Fruit fly (Drosophila melanogaster): ENCODE results near the gene CG31370.

Gene CG31370

dm6 chr3R:25258628-25259240 is 43.5 kb upstream of the CG31370 start, which contains the start of gene CG11857 (continued):
- TF ChIP-seq Doc3 (GFP tag; IDR thresholded peaks at IDR 0.05; ENCODE audit: partially characterized antibody), result peak; percentile 100
- peak; percentile 98 for TF ChIP-seq CG6175 (GFP tag; IDR thresholded peaks at IDR 0.05)
- peak; percentile 97 for TF ChIP-seq CHES-1-like (GFP tag; optimal IDR thresholded peaks at IDR 0.05)
- TF ChIP-seq CG2199 (GFP tag; IDR thresholded peaks at IDR 0.05), result peak; percentile 99
- TF ChIP-seq Sin3A (optimal IDR thresholded peaks at IDR 0.05), result peak; percentile 47
- peak; percentile 96 for TF ChIP-seq CrebB (tag; optimal IDR thresholded peaks at IDR 0.05)
- TF ChIP-seq CG7372 (GFP tag; IDR thresholded peaks at IDR 0.05), result peak; percentile 99
- peak; percentile 99 for TF ChIP-seq ci (GFP tag; IDR thresholded peaks at IDR 0.05)
- TF ChIP-seq Abd-B (GFP tag; optimal IDR thresholded peaks at IDR 0.05), result peak; percentile 99
- TF ChIP-seq luna (GFP tag; optimal IDR thresholded peaks at IDR 0.05), result peak; percentile 91
- peak; percentile 92 for TF ChIP-seq Lhr (GFP tag; optimal IDR thresholded peaks at IDR 0.05)
- TF ChIP-seq salm (tag; optimal IDR thresholded peaks at IDR 0.05), result peak; percentile 88
- peak; percentile 99 for TF ChIP-seq zen2 (GFP tag; IDR thresholded peaks at IDR 0.05; ENCODE audit: partially characterized antibody)
- TF ChIP-seq Atf-2 (GFP tag; optimal IDR thresholded peaks at IDR 0.05), result peak; percentile 97
- TF ChIP-seq ttk (GFP tag; IDR thresholded peaks at IDR 0.05), result peak; percentile 99
- no peak for TF ChIP-seq prd (optimal IDR thresholded peaks at IDR 0.05)
- TF ChIP-seq prd (GFP tag; IDR thresholded peaks at IDR 0.05), result peak; percentile 100
- peak; percentile 99 for TF ChIP-seq CG32772 (GFP tag; IDR thresholded peaks at IDR 0.05)
- peak; percentile 98 for TF ChIP-seq amos (GFP tag; IDR thresholded peaks at IDR 0.05; ENCODE audit: partially characterized antibody)
- TF ChIP-seq CG4730 (GFP tag; IDR thresholded peaks at IDR 0.05), result peak; percentile 99
- peak; percentile 66 for TF ChIP-seq CG9797 (GFP tag; optimal IDR thresholded peaks at IDR 0.05)
- TF ChIP-seq p53 (GFP tag; optimal IDR thresholded peaks at IDR 0.05), result peak; percentile 93
- TF ChIP-seq ato (GFP tag; IDR thresholded peaks at IDR 0.05; ENCODE audit: partially characterized antibody), result peak; percentile 96
- TF ChIP-seq zen (tag; optimal IDR thresholded peaks at IDR 0.05), result peak; percentile 99
- TF ChIP-seq cas (GFP tag; IDR thresholded peaks at IDR 0.05), result peak; percentile 98
- TF ChIP-seq CG12299 (tag; optimal IDR thresholded peaks at IDR 0.05), result peak; percentile 95
- no peak for TF ChIP-seq lov (optimal IDR thresholded peaks at IDR 0.05)
- TF ChIP-seq lov (GFP tag; IDR thresholded peaks at IDR 0.05), result peak; percentile 98
- TF ChIP-seq wdn (GFP tag; IDR thresholded peaks at IDR 0.05), result peak; percentile 97
- peak; percentile 99 for TF ChIP-seq Chrac-16 (GFP tag; optimal IDR thresholded peaks at IDR 0.05)
- peak; percentile 99 for TF ChIP-seq HLH4C (GFP tag; IDR thresholded peaks at IDR 0.05; ENCODE audit: partially characterized antibody)
- peak; percentile 95 for TF ChIP-seq CG3838 (GFP tag; optimal IDR thresholded peaks at IDR 0.05)
- peak; percentile 96 for TF ChIP-seq CG3281 (GFP tag; optimal IDR thresholded peaks at IDR 0.05)
- TF ChIP-seq CG9817 (tag; optimal IDR thresholded peaks at IDR 0.05), result peak; percentile 99
- TF ChIP-seq CG32532 (GFP tag; IDR thresholded peaks at IDR 0.05), result peak; percentile 99
- TF ChIP-seq fru (optimal IDR thresholded peaks at IDR 0.05), result no peak
- TF ChIP-seq zfh1 (GFP tag; IDR thresholded peaks at IDR 0.05), result peak; percentile 99
- peak; percentile 94 for TF ChIP-seq CG2116 (GFP tag; optimal IDR thresholded peaks at IDR 0.05)
- TF ChIP-seq lilli (GFP tag; optimal IDR thresholded peaks at IDR 0.05), result peak; percentile 99
- TF ChIP-seq lmd (GFP tag; IDR thresholded peaks at IDR 0.05), result peak; percentile 99
- TF ChIP-seq otp (GFP tag; IDR thresholded peaks at IDR 0.05), result peak; percentile 97
- peak; percentile 98 for TF ChIP-seq Max (GFP tag; optimal IDR thresholded peaks at IDR 0.05)
- TF ChIP-seq sr (GFP tag; IDR thresholded peaks at IDR 0.05), result peak; percentile 87; the same call in 2 of the 3 replicates
- peak; percentile 98 for TF ChIP-seq C15 (GFP tag; IDR thresholded peaks at IDR 0.05)
- peak; percentile 97 for TF ChIP-seq seq (GFP tag; IDR thresholded peaks at IDR 0.05)
- peak; percentile 98 for TF ChIP-seq CG12155 (GFP tag; optimal IDR thresholded peaks at IDR 0.05)
- TF ChIP-seq NfI (GFP tag; optimal IDR thresholded peaks at IDR 0.05), result peak; percentile 98
- peak; percentile 95 for TF ChIP-seq CG10543 (GFP tag; optimal IDR thresholded peaks at IDR 0.05)
- peak; percentile 91 for TF ChIP-seq ftz-f1 (GFP tag; optimal IDR thresholded peaks at IDR 0.05)
- TF ChIP-seq Fer1 (GFP tag; optimal IDR thresholded peaks at IDR 0.05), result peak; percentile 94
- TF ChIP-seq CG12236 (GFP tag; optimal IDR thresholded peaks at IDR 0.05), result peak; percentile 94
- TF ChIP-seq MESR4 (GFP tag; optimal IDR thresholded peaks at IDR 0.05), result peak; percentile 91

Data from whole organism, embryonic.